Fruit fly (Drosophila melanogaster) whole organism, wandering third instar larva: ENCODE measurements around the gene atk.

Experiments
- CrebA ChIP-seq: fragments of 200-800 bp; sonication (Bioruptor generic); optimal IDR thresholded peaks from 2 replicates; lab custom pipeline; 2016; ENCODE audit warnings: missing biosample characterization, mild to moderate bottlenecking, missing genetic modification characterization, borderline replicate concordance
- Jra ChIP-seq: sonication (Bioruptor generic); optimal IDR thresholded peaks from 2 replicates; lab custom pipeline; 2016; ENCODE audit warnings: missing biosample characterization, missing genetic modification characterization
- OdsH ChIP-seq: fragments of 200-800 bp; sonication (Bioruptor generic); optimal IDR thresholded peaks from 2 replicates; lab custom pipeline; 2016; ENCODE audit warnings: missing biosample characterization, mild to moderate bottlenecking, missing genetic modification characterization
- Rel ChIP-seq, 2 experiments: fragments of 200-800 bp; sonication (Bioruptor generic) in 1 of 2; optimal IDR thresholded peaks; 2 replicates in 1 of 2; 3 replicates in 1 of 2; lab custom pipeline; 2016 to 2019; ENCODE audit warnings: mild to moderate bottlenecking in 2 of 2, missing biosample characterization in 2 of 2, missing genetic modification characterization in 2 of 2, moderate library complexity in 1 of 2
- fru ChIP-seq: fragments of 200-800 bp; sonication (Bioruptor generic); optimal IDR thresholded peaks from 3 replicates; lab custom pipeline; 2016; ENCODE audit warnings: missing biosample characterization, mild to moderate bottlenecking, missing genetic modification characterization
- h ChIP-seq: fragments of 200-800 bp; sonication (Bioruptor generic); optimal IDR thresholded peaks from 3 replicates; lab custom pipeline; 2016; ENCODE audit warnings: missing biosample characterization, mild to moderate bottlenecking, missing genetic modification characterization
- psq ChIP-seq: fragments of 200-800 bp; sonication (Bioruptor generic); optimal IDR thresholded peaks from 3 replicates; lab custom pipeline; 2017; ENCODE audit warnings: missing biosample characterization, mild to moderate bottlenecking, missing genetic modification characterization, moderate library complexity
- sage ChIP-seq: fragments of 200-800 bp; sonication (Bioruptor generic); optimal IDR thresholded peaks from 2 replicates; lab custom pipeline; 2016; ENCODE audit warnings: missing biosample characterization, mild to moderate bottlenecking, missing genetic modification characterization

- TF ChIP-seq Rel (GFP tag; optimal IDR thresholded peaks at IDR 0.05; lab: Kevin White, UChicago) (no peak), Rel (tag; optimal IDR thresholded peaks at IDR 0.05; lab: Kevin White, UChicago) (no peak), psq (GFP tag; lab: Kevin White, UChicago) (no peak), sage (GFP tag; lab: Kevin White, UChicago) (no peak), OdsH (GFP tag; lab: Kevin White, UChicago) (no peak), CrebA (no peak), Jra (GFP tag; lab: Kevin White, UChicago) (no peak), fru (no peak), h (GFP tag; lab: Kevin White, UChicago) (no peak)
These were observed 7.9 kb upstream of the atk start for dm6 chr3L:20472607-20473006.
